Worm (Caenorhabditis elegans): ENCODE data around the gene C14A11.5.

The C14A11.5 gene

DNA sequence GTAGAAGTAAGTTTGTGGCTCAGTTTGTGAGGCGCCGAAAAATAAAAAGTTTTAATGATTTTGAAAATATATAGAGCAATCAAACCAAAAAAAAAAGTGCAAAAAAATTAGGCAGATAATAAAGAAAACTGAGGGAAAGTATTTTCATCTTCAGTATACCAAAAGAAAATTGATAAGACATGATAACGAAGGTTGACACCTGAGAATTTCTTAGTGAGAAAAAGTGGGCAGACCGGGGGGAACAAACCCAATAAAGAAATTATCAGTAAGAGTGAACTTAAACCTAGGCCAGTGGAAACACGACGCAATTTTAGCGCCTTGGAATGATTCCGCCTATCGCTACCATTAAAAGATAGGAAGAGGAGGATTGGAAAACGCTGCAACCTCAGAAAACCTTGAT lies 31.3 kb upstream of the C14A11.5 start:
- TF ChIP-seq ceh-19 (GFP tag; optimal IDR thresholded peaks at IDR 0.05), result no peak
- TF ChIP-seq ref-2 (tag; optimal IDR thresholded peaks at IDR 0.05), result no peak

DNA sequence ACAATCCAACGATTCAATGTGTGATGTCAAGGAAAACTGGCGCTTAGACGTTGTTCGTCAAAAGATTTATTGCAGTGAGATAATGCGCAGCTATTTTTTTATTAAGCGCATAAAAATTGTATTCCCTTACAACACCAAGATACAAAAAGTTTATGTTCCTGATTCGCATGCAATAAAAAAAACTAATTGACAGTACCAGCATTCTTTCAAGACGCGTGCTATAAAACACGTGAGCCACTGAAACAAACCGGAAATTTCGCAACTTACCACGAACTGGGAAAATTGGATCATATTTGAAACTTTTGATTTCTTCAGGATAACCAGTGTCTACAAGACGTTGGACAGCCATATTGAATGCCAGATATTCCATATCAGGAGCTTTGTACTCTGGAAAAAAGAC lies 30.1 kb upstream of the C14A11.5 start:
- TF ChIP-seq Y22D7AL.16 (tag; optimal IDR thresholded peaks at IDR 0.05) (no peak), npax-4 (tag; optimal IDR thresholded peaks at IDR 0.05) (no peak), ref-2 (tag; optimal IDR thresholded peaks at IDR 0.05) (no peak), ceh-14 (tag; optimal IDR thresholded peaks at IDR 0.05) (no peak), ceh-24 (tag; optimal IDR thresholded peaks at IDR 0.05) (no peak), ceh-31 (tag; optimal IDR thresholded peaks at IDR 0.05) (no peak), fkh-10 (GFP tag; optimal IDR thresholded peaks at IDR 0.05) (no peak), dmd-4 (tag; optimal IDR thresholded peaks at IDR 0.05; ENCODE audit: borderline replicate concordance) (no peak), ceh-22 (tag; optimal IDR thresholded peaks at IDR 0.05) (no peak)

DNA sequence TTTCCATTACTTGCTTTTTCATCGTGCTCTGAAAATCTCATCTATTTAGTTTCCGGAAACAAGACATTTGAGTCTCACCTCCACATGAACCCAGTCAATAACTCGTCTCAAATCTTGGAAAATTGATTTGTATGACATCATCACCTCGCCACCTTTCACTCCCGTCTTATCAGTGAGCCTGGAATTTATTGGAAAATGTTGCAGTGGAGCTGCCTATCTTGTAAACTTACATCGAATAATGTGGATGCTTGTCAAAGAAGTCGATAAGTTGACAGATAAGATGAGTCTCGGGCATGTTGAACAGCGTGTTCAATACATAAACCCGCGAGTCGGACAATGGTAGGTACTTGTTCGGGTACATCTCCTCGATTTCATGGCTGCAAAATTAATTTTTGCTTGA lies 29.4 kb upstream of the C14A11.5 start:
- TF ChIP-seq elt-2 (tag; optimal IDR thresholded peaks at IDR 0.05) (peak; percentile 44), K09A11.1 (tag; optimal IDR thresholded peaks at IDR 0.05; ENCODE audit: insufficient read depth) (no peak), ceh-18 (tag; optimal IDR thresholded peaks at IDR 0.05) (no peak), ztf-16 (tag; optimal IDR thresholded peaks at IDR 0.05) (no peak), hlh-6 (tag; optimal IDR thresholded peaks at IDR 0.05) (no peak), hlh-13 (GFP tag; optimal IDR thresholded peaks at IDR 0.05) (no peak), sox-2 (GFP tag; IDR thresholded peaks at IDR 0.05) (no peak), npax-4 (tag; optimal IDR thresholded peaks at IDR 0.05) (no peak)

DNA sequence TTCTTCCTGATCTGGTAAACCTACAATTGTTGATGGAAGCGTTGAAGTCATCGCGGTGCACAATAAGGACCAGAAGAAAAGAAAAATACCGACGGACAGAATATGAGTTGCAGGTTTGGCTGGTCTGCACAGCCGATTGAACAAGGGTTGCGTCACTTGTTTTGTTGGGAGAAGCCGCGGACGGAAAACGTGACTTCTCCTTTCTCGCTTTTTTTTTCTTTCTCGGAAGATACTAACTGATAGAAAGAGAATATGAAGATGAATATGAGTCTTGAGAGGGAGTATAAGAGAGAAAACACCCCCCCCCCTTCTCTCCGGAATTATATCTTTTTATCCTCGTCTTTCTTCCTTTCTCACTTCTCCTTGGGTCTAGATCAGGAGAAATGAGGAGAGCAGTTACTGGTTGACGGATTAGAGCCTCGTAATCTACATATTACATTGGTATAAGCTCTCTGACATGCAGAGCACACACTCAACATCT lies 20.4 kb upstream of the C14A11.5 start, which contains the start of gene ssr-2:
Gene ssr-2 (minus strand): TSS at position 51 of the 481 bp plus-strand sequence.
- TF ChIP-seq ceh-31 (tag; optimal IDR thresholded peaks at IDR 0.05) (no peak), K02D7.2 (tag; optimal IDR thresholded peaks at IDR 0.05) (no peak), ceh-48 (tag; optimal IDR thresholded peaks at IDR 0.05) (no peak), pha-2 (tag; optimal IDR thresholded peaks at IDR 0.05) (no peak), ztf-16 (tag; optimal IDR thresholded peaks at IDR 0.05) (no peak), hlh-8 (tag; optimal IDR thresholded peaks at IDR 0.05) (no peak), sox-2 (GFP tag; IDR thresholded peaks at IDR 0.05) (no peak), K09A11.1 (tag; optimal IDR thresholded peaks at IDR 0.05; ENCODE audit: insufficient read depth) (no peak), ttx-3 (tag; optimal IDR thresholded peaks at IDR 0.05) (no peak), hlh-15 (tag; optimal IDR thresholded peaks at IDR 0.05) (no peak), sdc-2 (tag; optimal IDR thresholded peaks at IDR 0.05) (no peak), ama-1 (optimal IDR thresholded peaks at IDR 0.05) (no peak), ceh-22 (tag; optimal IDR thresholded peaks at IDR 0.05) (no peak)

DNA sequence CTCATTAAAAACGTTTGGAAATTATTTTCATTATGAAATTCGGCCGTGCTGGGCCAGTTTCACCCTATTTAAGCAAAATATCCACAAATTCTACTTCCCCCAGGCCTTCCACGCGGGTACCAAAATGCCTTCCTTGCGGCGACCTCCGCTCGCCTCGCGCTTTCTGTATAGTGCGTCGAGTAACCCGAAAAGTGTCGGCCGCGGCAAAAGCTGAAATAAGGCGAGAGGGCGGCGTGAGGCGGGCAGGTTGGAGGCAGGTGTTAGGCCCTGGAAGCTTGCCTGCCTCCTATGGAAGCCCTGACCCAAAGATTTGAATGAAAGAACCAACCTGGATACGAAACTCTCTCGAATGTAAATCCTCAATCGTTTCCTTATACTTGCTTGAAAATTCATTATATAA lies 19.0 kb upstream of the C14A11.5 start:
- no peak for TF ChIP-seq rnt-1 (tag; optimal IDR thresholded peaks at IDR 0.05)
- peak; percentile 6 for TF ChIP-seq ref-2 (tag; optimal IDR thresholded peaks at IDR 0.05)

DNA sequence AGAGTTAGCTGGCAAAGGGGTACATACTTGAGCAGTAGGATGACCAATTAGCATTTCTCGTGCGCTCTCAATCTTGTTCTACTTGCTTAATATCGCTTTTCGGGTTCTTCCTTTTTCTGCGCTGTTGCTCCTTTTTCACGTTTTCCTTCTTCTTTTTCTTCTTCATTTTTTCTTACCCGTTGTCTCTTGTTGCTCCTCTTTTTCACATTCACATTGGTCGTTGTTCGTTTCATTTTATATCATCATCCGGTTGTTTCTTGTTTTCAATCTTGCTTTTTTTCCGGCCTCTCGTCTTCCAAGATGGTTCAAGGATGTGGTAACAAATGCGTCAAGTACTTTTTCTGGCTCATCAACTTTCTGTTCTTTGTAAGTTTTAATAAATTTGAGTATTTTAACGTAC lies 12.8 kb upstream of the C14A11.5 start, which contains the start of gene tsp-6:
Gene tsp-6 (plus strand): TSS at position 301 of the 400 bp plus-strand sequence.
- no peak for TF ChIP-seq ama-1 (optimal IDR thresholded peaks at IDR 0.05)
- no peak for TF ChIP-seq hlh-13 (GFP tag; optimal IDR thresholded peaks at IDR 0.05)
- TF ChIP-seq ceh-19 (GFP tag; optimal IDR thresholded peaks at IDR 0.05), result no peak
- no peak for TF ChIP-seq C38D4.7 (GFP tag; optimal IDR thresholded peaks at IDR 0.05)

DNA sequence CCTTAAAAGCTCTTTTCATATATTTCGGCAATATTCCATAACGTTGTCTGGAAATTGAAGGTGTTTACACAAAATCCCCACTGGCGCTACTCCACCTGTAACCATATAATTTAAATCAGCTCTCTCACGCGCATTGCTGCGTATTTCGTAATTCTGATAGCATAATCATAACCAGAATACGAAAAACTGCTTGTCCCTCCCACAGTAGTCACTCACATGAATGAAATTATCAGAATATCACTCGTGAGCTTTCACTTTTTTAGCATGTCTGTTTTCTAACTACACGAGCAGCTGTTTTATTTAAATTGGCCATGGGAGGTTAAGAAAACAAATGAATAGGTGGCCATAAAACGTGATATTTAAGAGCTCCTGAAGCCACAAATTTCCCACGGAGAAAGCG lies 12.4 kb upstream of the C14A11.5 start:
- no peak for TF ChIP-seq dmd-4 (tag; optimal IDR thresholded peaks at IDR 0.05; ENCODE audit: borderline replicate concordance)
- TF ChIP-seq K02D7.2 (tag; optimal IDR thresholded peaks at IDR 0.05), result no peak
- no peak for TF ChIP-seq unc-3 (GFP tag; conservative IDR thresholded peaks at IDR 0.05)
- no peak for TF ChIP-seq unc-3 (tag; optimal IDR thresholded peaks at IDR 0.05)
- TF ChIP-seq unc-86 (tag; optimal IDR thresholded peaks at IDR 0.05), result no peak
- no peak for TF ChIP-seq hlh-13 (GFP tag; optimal IDR thresholded peaks at IDR 0.05)
- TF ChIP-seq nhr-11 (tag; optimal IDR thresholded peaks at IDR 0.05), result no peak
- TF ChIP-seq pqm-1 (tag; optimal IDR thresholded peaks at IDR 0.05), result no peak
- no peak for TF ChIP-seq C38D4.7 (GFP tag; optimal IDR thresholded peaks at IDR 0.05)
- no peak for TF ChIP-seq ets-4 (tag; optimal IDR thresholded peaks at IDR 0.05)
- no peak for TF ChIP-seq ceh-9 (tag; optimal IDR thresholded peaks at IDR 0.05)
- TF ChIP-seq hlh-30 (tag; optimal IDR thresholded peaks at IDR 0.05; ENCODE audit: insufficient read depth), result no peak
- no peak for TF ChIP-seq ceh-45 (GFP tag; IDR thresholded peaks at IDR 0.05)
- TF ChIP-seq fkh-10 (GFP tag; optimal IDR thresholded peaks at IDR 0.05), result no peak

Data from whole organism, late embryonic.